Worm (Caenorhabditis elegans): ENCODE measurements around the gene F38C2.7.
"Not testable (repeated sequence)": the region's sequence is repeated elsewhere in the genome, so short reads cannot be mapped to it uniquely, and the experiment has no call there.

DNA sequence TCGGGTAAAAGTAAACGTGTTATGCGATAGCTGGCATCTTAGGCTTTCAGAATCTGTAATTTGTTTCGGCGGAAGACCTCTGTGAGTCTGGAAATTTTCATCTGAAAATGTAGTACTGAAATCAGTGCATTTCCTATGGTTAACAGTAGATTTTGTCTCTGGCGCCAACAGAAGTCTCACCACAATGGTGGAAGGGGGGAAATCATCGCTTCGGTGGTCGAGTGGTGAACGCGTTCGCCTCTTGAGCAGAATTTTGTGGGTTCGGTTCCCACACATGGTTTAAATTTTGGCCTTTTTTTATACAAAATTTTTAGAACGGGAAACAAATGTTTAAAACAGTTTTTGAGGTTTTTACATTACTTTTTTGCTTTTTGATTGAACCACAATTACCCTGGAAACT, 16.9 kb downstream of the F38C2.7 start:
- TF ChIP-seq hlh-30 (tag; optimal IDR thresholded peaks at IDR 0.05; ENCODE audit: insufficient read depth); dve-1 (tag; optimal IDR thresholded peaks at IDR 0.05; ENCODE audit: insufficient read depth); nhr-111 (GFP tag; optimal IDR thresholded peaks at IDR 0.05); aly-2 (tag; optimal IDR thresholded peaks at IDR 0.05); hlh-11 (tag; optimal IDR thresholded peaks at IDR 0.05); sdz-12 (GFP tag; optimal IDR thresholded peaks at IDR 0.05); lin-15B (tag; optimal IDR thresholded peaks at IDR 0.05); mep-1 (tag; optimal IDR thresholded peaks at IDR 0.05); ztf-11 (tag; optimal IDR thresholded peaks at IDR 0.05); pha-4 (GFP tag; IDR thresholded peaks at IDR 0.05); pha-4 (tag; optimal IDR thresholded peaks at IDR 0.05); skn-1 (tag; optimal IDR thresholded peaks at IDR 0.05); dpl-1 (GFP tag; optimal IDR thresholded peaks at IDR 0.05); nhr-10 (tag; optimal IDR thresholded peaks at IDR 0.05): not testable (repeated sequence)
